Worm (Caenorhabditis elegans): ENCODE results near the gene pks-1.

Gene pks-1

DNA sequence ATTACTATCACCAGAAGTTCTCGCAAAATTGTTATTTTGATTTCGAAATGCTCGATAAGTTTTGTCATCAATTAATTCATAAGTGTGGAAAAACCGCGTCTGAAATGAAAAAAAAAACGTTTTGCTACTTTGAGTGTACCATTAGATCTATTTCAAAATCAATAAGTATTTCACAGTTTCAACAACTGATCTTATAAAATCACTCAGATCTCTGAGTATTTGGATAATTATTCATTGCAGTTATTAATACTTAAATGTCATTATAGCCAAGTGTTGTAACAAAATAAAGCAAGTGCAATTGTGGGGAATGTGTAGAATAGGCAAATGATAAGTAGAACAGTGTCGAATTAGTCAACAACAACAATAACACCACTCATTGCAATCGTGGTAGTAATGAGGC, 7.3 kb upstream of the pks-1 start, which contains the start of gene C03F11.4:
TSS of gene C03F11.4 (minus strand) at position 101 of the 400 bp plus-strand sequence.
- TF ChIP-seq dao-5 (tag; optimal IDR thresholded peaks at IDR 0.05) (no peak), W03F9.2 (tag; optimal IDR thresholded peaks at IDR 0.05) (no peak), him-1 (tag; optimal IDR thresholded peaks at IDR 0.05) (no peak)

DNA sequence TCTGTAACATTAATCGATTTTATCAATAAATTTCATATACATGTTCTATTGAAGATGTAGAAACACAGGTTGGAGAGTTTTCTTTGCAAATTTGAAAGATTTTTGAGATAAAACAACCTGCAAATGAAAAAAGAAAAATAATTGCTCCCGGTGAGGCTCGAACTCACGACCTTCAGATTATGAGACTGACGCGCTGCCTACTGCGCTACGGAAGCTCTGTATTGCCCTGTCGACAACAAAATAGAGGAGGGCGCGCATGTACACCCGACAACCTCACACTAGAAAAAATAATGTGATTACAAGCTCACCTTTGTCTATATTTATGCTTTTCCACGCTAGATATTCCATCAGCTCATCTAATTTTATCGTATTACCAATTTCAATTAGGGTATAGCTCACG, 6.3 kb upstream of the pks-1 start:
- TF ChIP-seq dao-5 (tag; optimal IDR thresholded peaks at IDR 0.05) (no peak), W03F9.2 (tag; optimal IDR thresholded peaks at IDR 0.05) (no peak), him-1 (tag; optimal IDR thresholded peaks at IDR 0.05) (no peak)

DNA sequence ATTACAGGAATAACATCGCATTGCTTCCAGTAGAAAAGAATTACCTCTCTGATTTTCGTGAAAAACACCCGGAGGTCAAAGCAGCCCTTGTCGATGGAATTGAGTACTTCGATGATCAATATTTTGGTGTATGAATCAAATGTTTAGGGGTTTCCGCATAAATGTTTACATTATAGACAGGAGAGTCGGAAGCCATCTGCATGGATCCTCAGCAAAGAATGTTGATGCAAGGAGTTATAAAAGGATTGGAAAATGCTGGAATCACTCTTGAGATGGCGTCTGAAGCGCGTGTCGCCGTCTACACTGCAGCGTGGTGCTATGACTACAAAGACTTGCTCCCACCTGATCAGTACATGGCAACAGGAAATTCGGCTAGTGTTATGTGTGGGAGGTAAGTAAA, 640 bp downstream of the pks-1 start, which contains the start of gene C41A3.2:
TSS of gene C41A3.2 (minus strand) at position 101 of the 400 bp plus-strand sequence.
- TF ChIP-seq W03F9.2 (tag; optimal IDR thresholded peaks at IDR 0.05) = no peak
- no peak for TF ChIP-seq dao-5 (tag; optimal IDR thresholded peaks at IDR 0.05)
- TF ChIP-seq him-1 (tag; optimal IDR thresholded peaks at IDR 0.05) = no peak

DNA sequence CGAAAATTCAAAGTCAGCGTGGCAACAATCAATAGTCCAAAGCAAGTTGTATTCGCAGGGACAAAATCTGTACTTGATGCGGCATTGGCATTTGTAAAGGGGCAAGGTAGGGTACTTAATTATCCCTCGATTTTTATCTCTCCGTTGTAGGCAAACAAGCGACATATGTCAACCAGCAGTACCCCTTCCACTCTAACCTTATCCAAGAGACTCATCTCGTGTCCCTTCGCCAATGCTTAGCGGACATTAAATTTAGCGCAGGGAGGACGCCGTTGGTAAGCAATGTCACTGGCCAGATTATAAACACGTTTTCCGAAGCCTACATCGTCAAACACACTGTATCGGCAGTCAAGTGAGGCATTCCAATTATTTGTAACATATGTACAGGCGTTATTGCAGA, 15.7 kb downstream of the pks-1 start:
- TF ChIP-seq him-1 (tag; optimal IDR thresholded peaks at IDR 0.05) (peak; percentile 98), W03F9.2 (tag; optimal IDR thresholded peaks at IDR 0.05) (no peak), dao-5 (tag; optimal IDR thresholded peaks at IDR 0.05) (peak; percentile 93)

DNA sequence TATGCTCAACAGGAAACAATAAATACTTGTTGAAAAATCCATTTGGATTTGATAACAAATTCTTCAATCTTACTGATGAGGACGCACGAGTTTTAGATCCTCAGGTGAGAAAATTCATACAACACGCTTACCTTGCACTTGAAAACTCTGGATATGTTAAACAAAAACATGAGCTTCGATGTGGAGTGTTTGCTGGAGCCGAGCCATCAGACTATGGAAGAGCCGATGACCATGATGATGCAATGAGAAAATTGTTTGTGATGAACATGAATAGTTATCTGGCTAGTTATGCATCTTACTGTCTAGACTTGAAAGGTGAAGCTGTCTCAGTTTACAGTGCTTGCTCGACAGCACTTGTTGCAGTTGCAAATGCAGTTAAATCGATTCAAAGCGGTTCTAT, 20.3 kb downstream of the pks-1 start:
- TF ChIP-seq W03F9.2 (tag; optimal IDR thresholded peaks at IDR 0.05) (no peak), dao-5 (tag; optimal IDR thresholded peaks at IDR 0.05) (no peak), him-1 (tag; optimal IDR thresholded peaks at IDR 0.05) (no peak)

DNA sequence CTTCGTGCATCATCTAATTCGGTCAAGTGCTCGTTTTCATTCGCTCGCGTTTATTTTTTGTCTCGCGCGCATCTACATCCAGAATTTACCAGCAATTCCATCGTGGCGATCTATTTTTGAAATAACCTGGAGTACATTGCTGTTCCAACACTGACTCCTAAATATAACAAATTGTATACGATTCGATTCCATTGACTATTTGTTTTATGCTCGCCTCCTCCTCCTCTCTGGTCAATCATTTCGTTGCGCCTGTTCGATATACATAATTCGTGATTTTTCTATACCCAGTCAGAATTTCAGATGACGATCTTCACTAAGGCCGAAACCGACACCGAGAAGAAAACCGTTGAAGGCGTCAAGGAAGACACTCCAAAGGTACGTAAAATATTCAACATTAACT, 31.3 kb downstream of the pks-1 start, which contains the start of gene itm-2:
TSS of gene itm-2 (plus strand) at position 301 of the 400 bp plus-strand sequence.
- TF ChIP-seq dao-5 (tag; optimal IDR thresholded peaks at IDR 0.05) = no peak
- TF ChIP-seq him-1 (tag; optimal IDR thresholded peaks at IDR 0.05) = no peak
- TF ChIP-seq W03F9.2 (tag; optimal IDR thresholded peaks at IDR 0.05) = no peak

DNA sequence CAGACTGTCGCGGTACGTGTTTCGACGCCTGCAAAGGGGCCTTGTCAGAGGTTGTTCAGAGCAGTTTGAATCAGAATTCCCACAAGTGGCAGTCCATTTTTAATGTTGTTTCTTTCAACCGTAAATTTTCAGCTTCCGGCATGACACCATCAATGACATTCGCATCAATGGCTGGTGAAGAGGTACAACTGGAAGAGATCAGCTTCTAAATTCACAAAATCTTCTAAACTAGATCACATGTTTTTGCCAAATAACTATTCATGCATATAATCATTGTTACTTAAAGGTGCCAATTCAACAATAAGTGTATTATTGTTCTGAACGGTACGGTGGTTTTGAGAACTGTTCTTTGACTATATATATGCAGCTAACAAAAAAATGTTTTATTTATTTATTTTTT, 33.8 kb downstream of the pks-1 start:
- TF ChIP-seq dao-5 (tag; optimal IDR thresholded peaks at IDR 0.05) (no peak), him-1 (tag; optimal IDR thresholded peaks at IDR 0.05) (no peak), W03F9.2 (tag; optimal IDR thresholded peaks at IDR 0.05) (no peak)

DNA sequence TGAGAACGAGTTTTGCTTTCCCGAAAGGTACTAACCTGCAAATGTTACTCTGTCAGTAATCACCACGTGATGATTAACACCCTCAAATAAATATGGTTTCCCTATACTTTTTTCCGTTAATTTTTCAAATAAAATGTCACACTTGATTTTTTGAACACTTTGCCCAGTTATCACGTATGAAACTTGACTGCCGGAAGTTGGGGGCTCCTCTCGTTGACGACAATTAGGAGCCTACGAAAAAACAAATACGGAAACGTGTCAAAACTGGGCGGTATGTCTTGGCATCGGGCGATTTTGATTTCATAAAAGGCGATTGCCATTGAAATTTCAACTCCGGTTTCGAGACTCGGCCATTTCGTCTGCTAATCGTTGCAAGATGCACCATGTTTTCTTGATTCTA, 34.3 kb downstream of the pks-1 start, which contains the start of gene C25F6.8:
TSS of gene C25F6.8 (plus strand) at position 301 of the 400 bp plus-strand sequence.
- no peak for TF ChIP-seq W03F9.2 (tag; optimal IDR thresholded peaks at IDR 0.05)
- no peak for TF ChIP-seq him-1 (tag; optimal IDR thresholded peaks at IDR 0.05)
- TF ChIP-seq dao-5 (tag; optimal IDR thresholded peaks at IDR 0.05) = no peak

DNA sequence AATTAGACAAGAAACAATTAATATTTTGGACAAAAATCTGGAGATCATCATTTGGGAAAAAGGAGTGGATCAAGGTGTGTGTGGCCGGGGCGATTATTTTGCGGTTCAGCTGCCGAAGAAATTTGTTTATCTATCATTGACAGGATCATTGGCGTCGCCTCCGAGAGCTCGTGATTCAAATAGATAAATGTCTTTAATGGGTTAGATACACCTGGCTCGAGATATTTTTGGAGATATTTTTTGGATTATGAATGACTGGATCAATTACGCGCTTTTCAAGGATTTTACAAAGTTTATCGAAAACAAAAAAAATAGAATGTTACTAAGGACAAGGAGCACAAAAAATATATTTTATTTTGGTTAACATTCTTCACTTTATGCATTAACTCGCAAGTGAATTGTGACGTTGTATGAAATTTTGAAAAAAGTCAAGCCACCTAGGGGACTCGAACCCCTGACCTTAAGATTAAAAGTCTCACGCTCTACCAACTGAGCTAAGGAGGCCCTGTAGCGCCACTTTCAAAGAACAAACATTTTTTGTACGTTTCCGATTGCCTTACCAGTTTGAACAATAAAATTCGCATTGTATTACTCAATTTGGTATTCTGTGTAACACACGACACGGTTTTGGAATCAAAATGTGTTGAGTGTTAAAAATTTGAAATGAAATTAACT, 37.3 kb downstream of the pks-1 start, which contains the start of gene C25F6.6:
TSS of gene C25F6.6 (minus strand) at position 51 of the 675 bp plus-strand sequence.
- TF ChIP-seq dao-5 (tag; optimal IDR thresholded peaks at IDR 0.05) (no peak), him-1 (tag; optimal IDR thresholded peaks at IDR 0.05) (no peak), W03F9.2 (tag; optimal IDR thresholded peaks at IDR 0.05) (no peak)

DNA sequence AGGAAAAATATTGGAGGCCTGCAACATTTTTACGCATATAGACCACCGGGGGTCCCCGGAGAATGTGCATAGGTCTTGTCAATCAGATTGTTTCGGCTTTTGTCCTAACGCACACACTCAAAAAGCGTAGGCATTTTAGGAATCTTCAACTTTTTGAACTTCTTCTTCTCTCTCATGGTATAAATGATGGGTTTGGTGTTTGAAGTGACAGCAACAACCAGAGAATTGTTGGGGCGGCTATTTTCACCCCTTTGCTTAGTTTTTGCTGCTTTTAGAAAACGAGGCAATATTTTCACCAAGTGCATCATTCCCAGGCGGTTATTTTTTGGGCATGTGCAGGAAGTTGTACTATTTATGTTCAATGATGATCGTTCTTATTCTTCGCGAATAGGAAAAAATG, 38.1 kb downstream of the pks-1 start:
- no peak for TF ChIP-seq W03F9.2 (tag; optimal IDR thresholded peaks at IDR 0.05)
- TF ChIP-seq dao-5 (tag; optimal IDR thresholded peaks at IDR 0.05) = no peak
- no peak for TF ChIP-seq him-1 (tag; optimal IDR thresholded peaks at IDR 0.05)

DNA sequence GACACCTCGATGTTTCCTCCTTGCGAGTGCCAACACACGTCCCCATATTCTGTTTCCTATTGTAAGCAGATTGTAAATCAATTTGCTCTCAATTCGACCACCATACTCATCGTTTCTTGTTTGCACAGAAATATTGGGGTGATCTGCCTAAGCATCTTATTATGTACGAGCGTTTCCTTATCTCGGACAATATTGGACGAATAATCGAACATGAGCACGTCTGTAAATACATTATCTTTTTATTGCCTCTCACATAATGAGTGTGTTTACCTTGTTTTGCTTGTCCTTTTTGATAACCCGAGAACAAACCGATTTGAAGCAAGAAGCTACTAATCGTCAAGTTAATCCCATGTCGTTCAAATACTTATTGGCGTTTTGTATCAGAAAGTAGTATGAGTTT, 41.5 kb downstream of the pks-1 start:
- TF ChIP-seq him-1 (tag; optimal IDR thresholded peaks at IDR 0.05) (no peak), dao-5 (tag; optimal IDR thresholded peaks at IDR 0.05) (no peak)

DNA sequence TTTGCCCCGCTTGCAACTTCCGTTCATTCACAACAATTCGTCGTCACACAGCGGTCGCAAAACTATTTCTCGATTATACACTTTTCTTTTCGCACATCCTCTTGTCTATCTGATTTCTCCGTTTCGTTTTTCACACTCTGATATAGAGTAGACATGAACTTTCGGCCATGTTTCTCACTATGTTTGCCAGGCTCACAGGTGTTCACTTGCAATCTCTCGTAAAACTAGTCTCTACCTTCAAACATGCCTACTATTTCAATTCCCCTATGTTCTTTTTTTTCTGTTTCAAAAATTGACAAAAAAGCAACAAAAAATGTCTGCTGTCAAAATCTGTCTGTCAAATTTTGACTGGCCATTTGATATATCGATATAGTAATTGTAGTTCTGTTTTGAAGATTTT, 43.6 kb downstream of the pks-1 start:
- TF ChIP-seq W03F9.2 (tag; optimal IDR thresholded peaks at IDR 0.05) = no peak
- no peak for TF ChIP-seq him-1 (tag; optimal IDR thresholded peaks at IDR 0.05)
- TF ChIP-seq dao-5 (tag; optimal IDR thresholded peaks at IDR 0.05) = no peak

DNA sequence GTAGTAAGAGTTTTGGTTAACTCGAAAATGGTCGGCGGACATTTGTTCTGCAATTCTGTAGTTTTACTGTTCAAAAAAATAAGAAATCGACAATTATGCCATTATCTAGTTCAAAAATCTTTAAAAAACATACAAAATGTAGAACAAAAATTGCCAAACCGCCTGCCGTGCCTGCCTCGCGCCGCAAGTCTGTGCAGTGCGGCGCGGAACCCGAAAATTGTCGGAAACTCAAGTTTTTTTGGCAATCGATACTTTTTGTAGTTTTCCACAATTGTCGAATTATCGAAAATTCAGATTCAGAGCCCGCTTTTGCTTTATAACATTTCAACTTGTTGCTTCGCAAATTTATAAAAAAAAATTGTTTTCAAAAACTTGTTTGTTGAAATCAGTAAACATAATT, 44.4 kb downstream of the pks-1 start:
- TF ChIP-seq W03F9.2 (tag; optimal IDR thresholded peaks at IDR 0.05) = no peak

DNA sequence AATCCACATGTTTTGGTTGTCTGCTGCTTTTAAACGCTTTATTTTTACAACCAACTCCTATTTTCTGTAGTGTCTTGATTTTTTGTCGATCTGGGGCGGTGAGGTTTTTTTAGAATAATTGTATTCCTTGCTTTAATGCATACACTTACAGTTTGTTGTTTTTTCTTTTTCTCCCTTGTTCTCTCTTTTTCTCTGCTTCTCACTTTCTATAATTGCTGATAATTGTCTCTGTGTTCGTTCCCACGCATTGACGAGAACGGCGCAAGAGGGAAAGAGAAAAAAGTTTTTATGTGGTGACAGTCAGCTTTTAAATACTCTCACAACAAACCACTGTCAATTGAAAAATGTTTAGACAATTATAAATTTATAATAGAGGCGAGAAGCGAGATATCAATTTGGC, 45.1 kb downstream of the pks-1 start:
- no peak for TF ChIP-seq W03F9.2 (tag; optimal IDR thresholded peaks at IDR 0.05)
- TF ChIP-seq dao-5 (tag; optimal IDR thresholded peaks at IDR 0.05) = no peak
- TF ChIP-seq him-1 (tag; optimal IDR thresholded peaks at IDR 0.05) = no peak

DNA sequence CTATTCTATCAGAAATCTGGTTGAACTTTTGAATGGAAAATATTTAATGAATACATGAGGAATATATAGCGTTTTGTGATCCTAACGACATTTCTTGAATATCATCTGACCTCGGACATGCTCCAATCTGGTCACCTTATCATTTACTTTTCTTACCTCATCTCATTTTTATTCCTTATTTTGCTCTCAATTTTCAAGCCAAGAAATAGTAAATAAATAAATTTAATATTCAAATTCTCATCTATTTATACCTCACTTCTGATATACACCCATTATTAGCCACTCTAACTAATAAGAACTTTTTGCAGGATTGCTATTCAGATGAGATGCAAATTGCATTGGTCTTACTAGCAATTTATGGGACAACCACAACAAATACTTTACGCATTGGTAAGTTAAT, 47.3 kb downstream of the pks-1 start, which contains the start of gene ddr-1:
TSS of gene ddr-1 (plus strand) at position 301 of the 400 bp plus-strand sequence.
- no peak for TF ChIP-seq him-1 (tag; optimal IDR thresholded peaks at IDR 0.05)

All from whole organism, L4/young adult.